Worm (Caenorhabditis elegans): ENCODE data around the gene abu-9.

abu-9 gene

DNA sequence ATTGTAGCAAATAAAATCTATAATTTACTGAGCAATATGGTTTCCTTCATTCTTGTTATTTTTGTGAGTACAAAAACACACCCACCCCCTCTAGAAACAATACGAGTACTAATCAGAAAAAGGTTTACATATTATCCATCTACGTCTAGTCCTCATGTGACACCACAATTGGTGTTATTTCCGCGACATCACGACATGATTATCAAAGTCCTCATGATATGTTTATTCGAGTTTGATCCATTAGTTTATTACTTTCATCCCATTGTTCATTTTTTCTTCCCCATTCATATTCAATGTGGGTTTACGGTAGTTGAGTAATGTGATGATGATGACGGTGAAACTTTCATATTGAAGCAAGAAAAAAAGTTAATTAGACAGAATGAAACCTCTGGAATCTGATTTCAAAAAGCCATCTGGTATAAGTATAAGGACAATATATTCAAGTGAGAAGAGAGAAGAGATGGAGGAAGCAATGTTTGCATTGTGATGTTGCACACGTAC is 32.4 kb downstream of the abu-9 start:
- TF ChIP-seq hlh-6 (tag; optimal IDR thresholded peaks at IDR 0.05) (no peak), lin-11 (tag; optimal IDR thresholded peaks at IDR 0.05) (no peak), hlh-15 (tag; optimal IDR thresholded peaks at IDR 0.05) (no peak), mec-3 (tag; optimal IDR thresholded peaks at IDR 0.05; ENCODE audit: borderline replicate concordance) (no peak), eyg-1 (tag; optimal IDR thresholded peaks at IDR 0.05) (no peak), C38D4.7 (GFP tag; optimal IDR thresholded peaks at IDR 0.05) (no peak), tbx-2 (tag; optimal IDR thresholded peaks at IDR 0.05) (no peak), ttx-3 (tag; optimal IDR thresholded peaks at IDR 0.05) (no peak), C08G9.2 (tag; optimal IDR thresholded peaks at IDR 0.05) (no peak), fkh-6 (tag; optimal IDR thresholded peaks at IDR 0.05) (no peak), ceh-24 (tag; optimal IDR thresholded peaks at IDR 0.05) (no peak), Y22D7AL.16 (tag; optimal IDR thresholded peaks at IDR 0.05) (no peak), unc-42 (tag; optimal IDR thresholded peaks at IDR 0.05) (no peak), syd-9 (tag; optimal IDR thresholded peaks at IDR 0.05) (no peak), nfya-1 (tag; optimal IDR thresholded peaks at IDR 0.05) (no peak), elt-2 (tag; optimal IDR thresholded peaks at IDR 0.05) (no peak)

DNA sequence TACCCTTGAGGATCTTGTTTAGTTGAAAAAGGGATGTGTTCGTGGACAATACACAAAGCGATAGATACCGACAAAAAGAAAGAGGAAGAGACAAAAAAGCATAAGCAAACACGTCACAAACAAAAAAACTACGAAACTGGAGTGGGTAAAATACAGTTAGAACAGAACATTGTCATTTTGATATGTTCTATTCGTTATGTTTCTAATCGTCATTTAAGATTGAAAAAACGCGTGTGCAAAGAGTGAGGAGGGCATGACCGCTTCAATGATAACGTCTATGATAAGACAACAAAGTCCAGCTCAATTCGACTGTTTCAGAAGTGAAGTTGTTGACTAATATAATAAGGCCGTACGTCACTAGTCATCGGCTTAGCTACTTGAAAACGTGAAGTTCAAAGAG is 33.4 kb downstream of the abu-9 start:
- TF ChIP-seq ttx-3 (tag; optimal IDR thresholded peaks at IDR 0.05) (no peak), Y22D7AL.16 (tag; optimal IDR thresholded peaks at IDR 0.05) (no peak), K02D7.2 (tag; optimal IDR thresholded peaks at IDR 0.05) (no peak), ceh-9 (tag; optimal IDR thresholded peaks at IDR 0.05) (no peak), ceh-22 (tag; optimal IDR thresholded peaks at IDR 0.05) (no peak)

DNA sequence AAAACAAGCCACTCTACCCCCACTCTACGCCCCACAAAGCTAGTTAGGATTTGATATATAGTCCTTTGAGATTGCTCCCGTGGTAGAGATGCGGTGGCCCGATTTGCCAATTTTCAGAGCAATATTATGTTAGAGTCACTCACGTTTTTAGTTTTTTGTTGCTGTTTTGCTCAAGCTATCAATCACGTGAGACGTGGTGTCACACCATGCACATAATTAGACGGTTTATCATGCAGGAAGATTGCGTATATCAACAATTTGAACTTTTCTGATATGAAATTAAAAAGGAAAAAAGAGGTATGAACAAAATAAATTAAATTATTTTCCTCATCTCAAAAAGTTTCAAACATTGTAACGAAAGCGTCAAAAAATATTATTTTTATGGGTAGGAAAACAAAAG is 34.4 kb downstream of the abu-9 start:
- TF ChIP-seq ets-4 (tag; optimal IDR thresholded peaks at IDR 0.05): no peak
- no peak for TF ChIP-seq nhr-232 (tag; optimal IDR thresholded peaks at IDR 0.05)
- TF ChIP-seq che-1 (tag; optimal IDR thresholded peaks at IDR 0.05): no peak
- TF ChIP-seq pax-1 (tag; optimal IDR thresholded peaks at IDR 0.05): no peak
- no peak for TF ChIP-seq ama-1 (optimal IDR thresholded peaks at IDR 0.05)
- no peak for TF ChIP-seq pros-1 (tag; optimal IDR thresholded peaks at IDR 0.05)
- no peak for TF ChIP-seq T23F11.4 (GFP tag; optimal IDR thresholded peaks at IDR 0.05)
- TF ChIP-seq nfya-1 (tag; optimal IDR thresholded peaks at IDR 0.05): no peak
- no peak for TF ChIP-seq pat-9 (tag; optimal IDR thresholded peaks at IDR 0.05)
- TF ChIP-seq fkh-10 (GFP tag; optimal IDR thresholded peaks at IDR 0.05): no peak
- TF ChIP-seq pha-4 (tag; optimal IDR thresholded peaks at IDR 0.05): no peak
- no peak for TF ChIP-seq npax-4 (tag; optimal IDR thresholded peaks at IDR 0.05)
- no peak for TF ChIP-seq F13H6.1 (tag; optimal IDR thresholded peaks at IDR 0.05)

DNA sequence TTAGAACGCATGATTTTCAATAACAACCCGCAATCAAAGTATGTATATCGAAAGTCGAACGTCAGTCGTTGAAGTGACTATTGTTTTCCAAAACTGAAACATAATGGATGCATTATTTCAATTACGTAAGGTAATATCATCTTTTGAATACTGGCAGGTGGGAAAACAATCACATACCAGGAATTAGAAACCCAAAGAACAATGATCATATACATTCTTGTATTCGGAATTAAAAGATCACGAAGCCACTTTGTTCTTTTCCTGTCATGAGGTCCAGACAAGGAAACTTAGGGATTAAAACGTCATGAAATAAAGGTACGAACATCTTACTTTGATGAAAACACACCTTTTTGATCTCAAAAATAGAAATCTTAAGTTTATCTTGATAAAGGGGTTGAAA is 40.5 kb downstream of the abu-9 start:
- TF ChIP-seq K02D7.2 (tag; optimal IDR thresholded peaks at IDR 0.05): no peak
- no peak for TF ChIP-seq lim-6 (tag; optimal IDR thresholded peaks at IDR 0.05)
- TF ChIP-seq pqm-1 (tag; optimal IDR thresholded peaks at IDR 0.05): no peak
- no peak for TF ChIP-seq lin-11 (tag; optimal IDR thresholded peaks at IDR 0.05)

DNA sequence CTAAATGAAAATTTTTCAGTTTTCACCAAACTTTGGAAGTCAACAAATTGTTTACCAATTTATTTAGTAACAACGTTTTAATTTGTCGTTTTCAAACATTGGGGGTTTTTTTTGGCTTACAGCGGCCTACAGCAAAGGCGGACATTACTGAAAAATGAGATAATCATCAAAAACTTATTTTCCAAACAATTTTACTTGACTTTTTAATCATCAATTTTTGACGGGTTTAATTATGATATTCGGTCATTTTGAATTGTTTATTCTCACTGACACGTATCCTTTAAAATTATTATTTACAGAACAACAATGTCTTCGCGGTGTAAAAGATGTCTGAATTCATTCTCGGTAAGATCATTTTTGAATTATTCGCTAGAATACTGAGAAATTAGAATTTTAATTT is 45.6 kb downstream of the abu-9 start, which contains the start of gene F40B5.2:
TSS of gene F40B5.2 (plus strand) at position 301 of the 400 bp plus-strand sequence.
- TF ChIP-seq fax-1 (tag; optimal IDR thresholded peaks at IDR 0.05) (no peak), ahr-1 (tag; optimal IDR thresholded peaks at IDR 0.05) (no peak), ceh-19 (GFP tag; optimal IDR thresholded peaks at IDR 0.05) (no peak), nhr-11 (tag; optimal IDR thresholded peaks at IDR 0.05) (no peak), hlh-30 (tag; optimal IDR thresholded peaks at IDR 0.05; ENCODE audit: insufficient read depth) (no peak), elt-2 (tag; optimal IDR thresholded peaks at IDR 0.05) (no peak), ama-1 (optimal IDR thresholded peaks at IDR 0.05) (no peak), ttx-3 (tag; optimal IDR thresholded peaks at IDR 0.05) (no peak), ceh-31 (tag; optimal IDR thresholded peaks at IDR 0.05) (no peak), ref-2 (tag; optimal IDR thresholded peaks at IDR 0.05) (no peak), ceh-30 (tag; optimal IDR thresholded peaks at IDR 0.05) (no peak), tbx-2 (tag; optimal IDR thresholded peaks at IDR 0.05) (no peak), fkh-6 (tag; optimal IDR thresholded peaks at IDR 0.05) (no peak), C08G9.2 (tag; optimal IDR thresholded peaks at IDR 0.05) (no peak), lim-6 (tag; optimal IDR thresholded peaks at IDR 0.05) (no peak), K02D7.2 (tag; optimal IDR thresholded peaks at IDR 0.05) (no peak)

Measured in whole organism, late embryonic.